Fruit fly (Drosophila melanogaster) whole organism, embryonic: ENCODE results near the gene mRpS7.

ENCODE experiments used
- Aef1 ChIP-seq: fragments of 200-800 bp; sonication (Bioruptor generic); IDR thresholded peaks from 3 replicates; pipeline ENCODE4 v1.3.6; 2022; ENCODE audit warnings: missing biosample characterization, missing genetic modification characterization
- B-H1 ChIP-seq: fragments of 200-800 bp; sonication (Bioruptor generic); IDR thresholded peaks from 3 replicates; pipeline ENCODE4 v1.3.6; 2022; ENCODE audit warnings: missing biosample characterization, missing genetic modification characterization
- CG12942 ChIP-seq: fragments of 200-800 bp; sonication (Bioruptor generic); optimal IDR thresholded peaks from 3 replicates; lab custom pipeline; 2016; ENCODE audit warnings: missing biosample characterization, missing genetic modification characterization
- CG13894 ChIP-seq: fragments of 200-800 bp; sonication (Bioruptor generic); optimal IDR thresholded peaks from 3 replicates; lab custom pipeline; 2018; ENCODE audit warnings: missing biosample characterization, mild to moderate bottlenecking, missing genetic modification characterization, moderate library complexity
- CG14014 ChIP-seq: fragments of 200-800 bp; sonication (Bioruptor generic); IDR thresholded peaks from 2 replicates; pipeline ENCODE4 v1.3.6; 2022; ENCODE audit warnings: missing biosample characterization, missing genetic modification characterization
- CG15601 ChIP-seq: fragments of 200-800 bp; sonication (Bioruptor generic); optimal IDR thresholded peaks from 3 replicates; lab custom pipeline; 2019; ENCODE audit warnings: missing biosample characterization, mild to moderate bottlenecking, missing genetic modification characterization, moderate library complexity
- CG17361 ChIP-seq: fragments of 200-800 bp; sonication (Bioruptor generic); IDR thresholded peaks from 3 replicates; pipeline ENCODE4 v1.3.6; 2022; ENCODE audit warnings: missing biosample characterization, missing genetic modification characterization
- CG2202 ChIP-seq: fragments of 200-800 bp; sonication (Bioruptor generic); optimal IDR thresholded peaks from 2 replicates; lab custom pipeline; 2018; ENCODE audit warnings: missing biosample characterization, mild to moderate bottlenecking, missing genetic modification characterization
- CG30020 ChIP-seq: fragments of 200-800 bp; optimal IDR thresholded peaks from 2 replicates; lab custom pipeline; 2019; ENCODE audit warnings: missing biosample characterization, mild to moderate bottlenecking, missing genetic modification characterization, moderate library complexity
- CG3065 ChIP-seq: fragments of 200-800 bp; sonication (Bioruptor generic); optimal IDR thresholded peaks from 2 replicates; lab custom pipeline; 2016; ENCODE audit warnings: missing biosample characterization, missing genetic modification characterization
- CG3163 ChIP-seq: fragments of 200-800 bp; sonication (Bioruptor generic); optimal IDR thresholded peaks from 3 replicates; lab custom pipeline; 2016; ENCODE audit warnings: missing biosample characterization, missing genetic modification characterization
- CG3726 ChIP-seq: fragments of 200-800 bp; sonication (Bioruptor generic); IDR thresholded peaks from 3 replicates; pipeline ENCODE4, ENCODE4 v1.3.6; 2022; ENCODE audit warnings: missing biosample characterization, missing genetic modification characterization
- CG3847 ChIP-seq: fragments of 200-800 bp; sonication (Bioruptor generic); IDR thresholded peaks from 2 replicates; pipeline ENCODE4 v1.3.6; 2022; ENCODE audit warnings: missing biosample characterization, missing genetic modification characterization
- CG6683 ChIP-seq: fragments of 200-800 bp; sonication (Bioruptor generic); optimal IDR thresholded peaks from 2 replicates; lab custom pipeline; 2017; ENCODE audit warnings: missing biosample characterization, mild to moderate bottlenecking, missing genetic modification characterization, missing genetic modification reagents
- CoRest ChIP-seq: fragments of 200-800 bp; sonication (Bioruptor generic); optimal IDR thresholded peaks from 3 replicates; lab custom pipeline; 2018; ENCODE audit warnings: missing biosample characterization, mild to moderate bottlenecking, missing genetic modification characterization, moderate library complexity
- E2f2 ChIP-seq: fragments of 200-800 bp; sonication (Bioruptor generic); IDR thresholded peaks from 2 replicates; pipeline ENCODE4 v1.3.6; 2022; ENCODE audit warnings: missing biosample characterization, missing genetic modification characterization
- Ets65A ChIP-seq: fragments of 200-800 bp; sonication (Bioruptor generic); peaks from one replicate; lab custom pipeline; 2016; ENCODE audit warnings: missing biosample characterization, missing genetic modification characterization
- HLH54F ChIP-seq: fragments of 200-800 bp; sonication (Bioruptor generic); optimal IDR thresholded peaks from 3 replicates; lab custom pipeline; 2016; ENCODE audit warnings: missing biosample characterization, missing genetic modification characterization
- HmgD ChIP-seq: fragments of 200-800 bp; sonication (Bioruptor generic); optimal IDR thresholded peaks from 3 replicates; lab custom pipeline; 2016; ENCODE audit warnings: missing biosample characterization, missing genetic modification characterization
- Hr3 ChIP-seq: fragments of 200-800 bp; sonication (Bioruptor generic); optimal IDR thresholded peaks from 3 replicates; lab custom pipeline; 2016; ENCODE audit warnings: missing biosample characterization, missing genetic modification characterization
- Hr78 ChIP-seq, 2 experiments: fragments of 200-800 bp in 1 of 2; fragments of >200 bp in 1 of 2; sonication (Bioruptor generic) in 1 of 2; optimal IDR thresholded peaks; 2 replicates each; lab custom pipeline; 2017 to 2019; ENCODE audit warnings: missing biosample characterization in 2 of 2, missing genetic modification characterization in 2 of 2, mild to moderate bottlenecking in 1 of 2, moderate library complexity in 1 of 2
- NC2β ChIP-seq: fragments of 200-800 bp; sonication (Bioruptor generic); optimal IDR thresholded peaks from 2 replicates; lab custom pipeline; 2016; ENCODE audit warnings: missing biosample characterization, missing genetic modification characterization
- Rfx ChIP-seq: fragments of 200-800 bp; sonication (Bioruptor generic); IDR thresholded peaks from 2 replicates; pipeline ENCODE4 v1.3.6; 2022; ENCODE audit warnings: missing biosample characterization, missing genetic modification characterization
- Taf1 ChIP-seq: fragments of 200-800 bp; sonication (Bioruptor generic); IDR thresholded peaks from 2 replicates; pipeline ENCODE4 v1.3.6; 2022; ENCODE audit warnings: missing biosample characterization, missing genetic modification characterization
- cwo ChIP-seq: fragments of 200-800 bp; sonication (Bioruptor generic); optimal IDR thresholded peaks from 3 replicates; lab custom pipeline; 2017; ENCODE audit warnings: missing biosample characterization, missing genetic modification characterization, mild to moderate bottlenecking, moderate library complexity, missing genetic modification reagents
- ems ChIP-seq: fragments of 200-800 bp; sonication (Bioruptor generic); optimal IDR thresholded peaks from 3 replicates; lab custom pipeline; 2016; ENCODE audit warnings: missing biosample characterization, missing genetic modification characterization
- gcm ChIP-seq: fragments of 200-800 bp; sonication (Bioruptor generic); optimal IDR thresholded peaks from 2 replicates; lab custom pipeline; 2019; ENCODE audit warnings: missing biosample characterization, mild to moderate bottlenecking, missing genetic modification characterization, moderate library complexity
- gem ChIP-seq: fragments of 200-800 bp; sonication (Bioruptor generic); optimal IDR thresholded peaks from 2 replicates; lab custom pipeline; 2019; ENCODE audit warnings: missing biosample characterization, mild to moderate bottlenecking, missing genetic modification characterization, moderate library complexity
- gfzf ChIP-seq: fragments of 200-800 bp; sonication (Bioruptor generic); optimal IDR thresholded peaks from 2 replicates; lab custom pipeline; 2016; ENCODE audit warnings: missing biosample characterization, mild to moderate bottlenecking, missing genetic modification characterization, moderate library complexity
- hkb ChIP-seq, 2 experiments: fragments of 200-800 bp in 1 of 2; fragments of >200 bp in 1 of 2; sonication (Bioruptor generic) in 1 of 2; IDR thresholded peaks in 1 of 2; optimal IDR thresholded peaks in 1 of 2; 2 replicates each; pipeline versions ENCODE4 v1.3.6 to Lab custom; 2017 to 2022; ENCODE audit warnings: missing biosample characterization in 1 of 2, missing genetic modification characterization in 1 of 2
- jing ChIP-seq: fragments of 200-800 bp; sonication (Bioruptor generic); optimal IDR thresholded peaks from 2 replicates; lab custom pipeline; 2018; ENCODE audit warnings: missing biosample characterization, mild to moderate bottlenecking, missing genetic modification characterization
- nom ChIP-seq: fragments of 200-800 bp; sonication (Bioruptor generic); optimal IDR thresholded peaks from 2 replicates; lab custom pipeline; 2017; ENCODE audit warnings: missing biosample characterization, missing genetic modification characterization, mild to moderate bottlenecking, moderate library complexity, missing genetic modification reagents
- peb ChIP-seq: fragments of 200-800 bp; sonication (Bioruptor generic); IDR thresholded peaks from 2 replicates; pipeline ENCODE4 v1.3.6; 2022; ENCODE audit warnings: missing biosample characterization, missing genetic modification characterization
- pzg ChIP-seq: fragments of 200-800 bp; sonication (Bioruptor generic); optimal IDR thresholded peaks from 3 replicates; lab custom pipeline; 2018; ENCODE audit warnings: missing biosample characterization, mild to moderate bottlenecking, missing genetic modification characterization, moderate library complexity
- sob ChIP-seq: fragments of 200-800 bp; sonication (Bioruptor generic); IDR thresholded peaks from 2 replicates; pipeline ENCODE4 v1.3.6; 2022; ENCODE audit warnings: missing biosample characterization, missing genetic modification characterization
- sqz ChIP-seq: fragments of 200-800 bp; sonication (Bioruptor generic); optimal IDR thresholded peaks from 3 replicates; lab custom pipeline; 2018; ENCODE audit warnings: missing biosample characterization, mild to moderate bottlenecking, missing genetic modification characterization
- tin ChIP-seq: fragments of 200-800 bp; sonication (Bioruptor generic); optimal IDR thresholded peaks from 3 replicates; lab custom pipeline; 2016; ENCODE audit warnings: missing biosample characterization, missing genetic modification characterization
- tna ChIP-seq: fragments of 200-800 bp; sonication (Bioruptor generic); IDR thresholded peaks from 2 replicates; pipeline ENCODE4 v1.3.6; 2022; ENCODE audit warnings: missing biosample characterization, missing genetic modification characterization; ENCODE audit not compliant: partially characterized antibody
- yki ChIP-seq: fragments of >200 bp; optimal IDR thresholded peaks from 3 replicates; lab custom pipeline; 2018
- zen ChIP-seq: fragments of 200-800 bp; sonication (Bioruptor generic); optimal IDR thresholded peaks from 3 replicates; lab custom pipeline; 2018; ENCODE audit warnings: missing biosample characterization, mild to moderate bottlenecking, missing genetic modification characterization, moderate library complexity
- zfh1 ChIP-seq: fragments of 200-800 bp; sonication (Bioruptor generic); IDR thresholded peaks from 3 replicates; pipeline ENCODE4 v1.3.6; 2022; ENCODE audit warnings: missing biosample characterization, missing genetic modification characterization

Gene mRpS7

DNA sequence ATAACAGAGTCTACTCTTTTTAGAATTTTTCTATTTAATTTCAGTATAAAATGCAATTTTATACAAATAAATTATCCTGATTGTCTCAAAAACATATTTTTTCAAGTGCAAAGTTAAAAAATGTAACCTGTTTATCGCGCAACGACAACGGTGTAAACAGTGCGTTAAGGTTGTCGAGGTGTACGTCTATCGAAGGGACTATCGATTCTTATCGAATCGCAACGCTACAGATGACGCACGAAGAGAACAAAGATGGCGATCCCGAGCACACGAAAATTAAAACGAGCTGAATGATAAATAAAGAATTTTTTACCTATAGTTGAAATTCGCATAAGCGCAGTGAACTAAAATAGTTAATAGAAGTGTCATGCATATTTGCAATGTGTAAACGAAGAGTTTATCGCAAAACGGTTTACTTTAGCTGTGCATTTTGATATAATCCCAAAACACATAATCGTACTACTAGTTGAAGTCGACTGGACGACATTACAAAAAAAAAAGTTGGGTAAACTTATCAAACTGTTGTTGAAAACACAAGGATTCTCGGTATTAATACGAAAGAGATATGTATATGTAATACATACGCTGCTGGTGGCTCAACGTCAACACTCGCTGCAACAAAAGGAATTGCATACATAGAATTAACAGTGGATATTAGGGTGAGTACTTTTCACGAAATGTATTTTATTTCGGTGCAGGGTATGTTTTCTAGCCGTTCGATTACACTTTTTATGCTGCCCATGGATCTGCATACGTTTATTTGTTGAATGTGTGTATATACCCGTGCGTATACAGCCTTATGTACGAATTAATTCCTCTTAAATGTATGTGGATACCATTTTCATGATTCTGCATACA lies 1.6 kb downstream of the mRpS7 start, which contains the start of gene da (continued):
- TF ChIP-seq CG3065 (GFP tag; lab: Kevin White, UChicago) (no peak), HLH54F (GFP tag; lab: Kevin White, UChicago) (peak; percentile 65), NC2β (GFP tag; lab: Kevin White, UChicago) (peak; percentile 63), hkb (optimal IDR thresholded peaks at IDR 0.05; lab: Kevin White, UChicago) (no peak), hkb (GFP tag; IDR thresholded peaks at IDR 0.05; lab: Robert Waterston, UW) (peak; percentile 54), CG15601 (tag; lab: Kevin White, UChicago) (peak; percentile 48), Aef1 (GFP tag; lab: Robert Waterston, UW) (peak; percentile 52; the same call in 2 of the 3 replicates), CG3163 (no peak), B-H1 (peak; percentile 15; the same call in 1 of the 3 replicates), CG13894 (tag; lab: Kevin White, UChicago) (peak; percentile 53), CG3847 (GFP tag; lab: Robert Waterston, UW) (peak; percentile 15; the same call in 1 of the 2 replicates), tin (GFP tag; lab: Kevin White, UChicago) (peak; percentile 62), Rfx (GFP tag; lab: Robert Waterston, UW) (peak; percentile 75), CG14014 (GFP tag; lab: Robert Waterston, UW) (peak; percentile 64; the same call in 1 of the 2 replicates), ems (GFP tag; lab: Kevin White, UChicago) (peak; percentile 46), yki (no peak), CoRest (tag; lab: Kevin White, UChicago) (peak; percentile 73), Hr78 (GFP tag; optimal IDR thresholded peaks at IDR 0.05; lab: Kevin White, UChicago) (peak in 1 of 2 experiments; percentile 8), jing (no peak), tna (GFP tag; lab: Robert Waterston, UW) (peak; percentile 13; the same call in 1 of the 2 replicates), zen (tag; lab: Kevin White, UChicago) (peak; percentile 57), Hr3 (peak; percentile 61), sqz (GFP tag; lab: Kevin White, UChicago) (no peak), gem (tag; lab: Kevin White, UChicago) (peak; percentile 76), CG30020 (peak; percentile 99), Ets65A (GFP tag; lab: Kevin White, UChicago) (peak; percentile 78), gcm (GFP tag; lab: Kevin White, UChicago) (no peak), Taf1 (GFP tag; lab: Robert Waterston, UW) (no peak), HmgD (GFP tag; lab: Kevin White, UChicago) (peak; percentile 53), cwo (GFP tag; lab: Kevin White, UChicago) (no peak), sob (GFP tag; lab: Robert Waterston, UW) (peak; percentile 62; the same call in 1 of the 2 replicates), CG17361 (GFP tag; lab: Robert Waterston, UW) (peak; percentile 58; the same call in 1 of the 3 replicates), nom (peak; percentile 15), CG6683 (no peak), CG12942 (GFP tag; lab: Kevin White, UChicago) (peak; percentile 22), peb (GFP tag; lab: Robert Waterston, UW) (peak; percentile 31; the same call in 1 of the 2 replicates), E2f2 (GFP tag; lab: Robert Waterston, UW) (peak; percentile 47; the same call in 1 of the 2 replicates), CG2202 (no peak), CG3726 (no peak), zfh1 (GFP tag; lab: Robert Waterston, UW) (peak; percentile 40; the same call in 1 of the 3 replicates), pzg (GFP tag; lab: Kevin White, UChicago) (peak; percentile 86), gfzf (GFP tag; lab: Kevin White, UChicago) (peak; percentile 21)
